Worm (Caenorhabditis elegans): Measurements from ENCODE around the gene cal-4.

Gene cal-4

DNA sequence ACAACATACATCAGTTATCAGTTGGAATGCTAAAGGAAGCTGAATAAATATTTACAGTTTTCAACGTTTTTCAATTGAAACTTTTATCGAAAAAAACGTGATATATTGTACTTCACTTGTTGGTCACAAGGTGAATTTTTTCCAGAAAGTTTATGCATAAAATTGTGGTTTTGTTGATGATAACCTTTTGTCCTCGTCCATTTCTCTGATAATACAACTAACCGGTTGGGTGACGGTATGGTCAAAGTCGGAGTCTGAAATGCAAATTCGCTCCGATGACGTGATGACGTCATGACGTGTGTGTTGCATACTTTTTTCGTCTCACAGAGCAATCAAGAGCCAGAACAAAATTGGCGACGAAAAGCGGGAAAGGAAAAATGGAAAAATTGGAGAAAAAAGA lies 9.8 kb upstream of the cal-4 start:
- TF ChIP-seq tra-4 (tag; optimal IDR thresholded peaks at IDR 0.05): no peak
- no peak for TF ChIP-seq F13C5.2 (tag; optimal IDR thresholded peaks at IDR 0.05)
- TF ChIP-seq tbx-11 (GFP tag; IDR thresholded peaks at IDR 0.05): no peak
- TF ChIP-seq B0310.2 (tag; optimal IDR thresholded peaks at IDR 0.05): no peak
- TF ChIP-seq hmbx-1 (tag; optimal IDR thresholded peaks at IDR 0.05): no peak
- TF ChIP-seq ama-1 (optimal IDR thresholded peaks at IDR 0.05): no peak
- no peak for TF ChIP-seq scrt-1 (GFP tag; IDR thresholded peaks at IDR 0.05)
- no peak for TF ChIP-seq pes-1 (GFP tag; IDR thresholded peaks at IDR 0.05)
- no peak for TF ChIP-seq ceh-36 (tag; optimal IDR thresholded peaks at IDR 0.05)
- no peak for TF ChIP-seq flt-1 (GFP tag; IDR thresholded peaks at IDR 0.05)
- TF ChIP-seq hnd-1 (tag; optimal IDR thresholded peaks at IDR 0.05): no peak
- TF ChIP-seq ceh-13 (GFP tag; optimal IDR thresholded peaks at IDR 0.05): no peak
- TF ChIP-seq sea-1 (GFP tag; conservative IDR thresholded peaks at IDR 0.05): no peak
- no peak for TF ChIP-seq ets-7 (tag; optimal IDR thresholded peaks at IDR 0.05)
- no peak for TF ChIP-seq tbx-37 (GFP tag; conservative IDR thresholded peaks at IDR 0.05)
- TF ChIP-seq aly-1 (tag; optimal IDR thresholded peaks at IDR 0.05): no peak

DNA sequence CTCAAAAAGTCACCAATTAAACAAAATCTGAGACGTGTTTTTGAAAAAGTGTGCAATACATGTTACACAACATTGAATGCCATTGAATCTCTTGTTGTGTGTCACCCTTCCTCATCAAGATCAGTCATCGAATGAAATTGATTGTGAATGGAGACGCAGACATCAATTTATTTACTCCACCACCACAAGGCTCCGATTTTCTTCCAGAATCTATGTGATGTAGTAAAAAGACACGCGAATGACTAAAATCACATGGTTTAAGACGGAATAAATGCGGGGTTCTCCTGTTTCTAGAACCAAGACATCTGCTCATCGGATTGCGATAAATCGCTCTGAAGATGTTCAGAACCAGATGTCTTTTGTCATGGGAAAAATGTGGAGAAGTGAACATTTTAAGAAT lies 8.5 kb upstream of the cal-4 start:
- TF ChIP-seq ama-1 (optimal IDR thresholded peaks at IDR 0.05) (no peak), sea-1 (GFP tag; conservative IDR thresholded peaks at IDR 0.05) (no peak), ceh-36 (tag; optimal IDR thresholded peaks at IDR 0.05) (no peak), tbx-37 (GFP tag; conservative IDR thresholded peaks at IDR 0.05) (no peak), scrt-1 (GFP tag; IDR thresholded peaks at IDR 0.05) (no peak), pes-1 (GFP tag; IDR thresholded peaks at IDR 0.05) (no peak), tbx-11 (GFP tag; IDR thresholded peaks at IDR 0.05) (no peak), F13C5.2 (tag; optimal IDR thresholded peaks at IDR 0.05) (no peak), hmg-4 (GFP tag; optimal IDR thresholded peaks at IDR 0.05) (no peak), aly-1 (tag; optimal IDR thresholded peaks at IDR 0.05) (no peak), flt-1 (GFP tag; IDR thresholded peaks at IDR 0.05) (no peak), hnd-1 (tag; optimal IDR thresholded peaks at IDR 0.05) (no peak), B0310.2 (tag; optimal IDR thresholded peaks at IDR 0.05) (no peak)

DNA sequence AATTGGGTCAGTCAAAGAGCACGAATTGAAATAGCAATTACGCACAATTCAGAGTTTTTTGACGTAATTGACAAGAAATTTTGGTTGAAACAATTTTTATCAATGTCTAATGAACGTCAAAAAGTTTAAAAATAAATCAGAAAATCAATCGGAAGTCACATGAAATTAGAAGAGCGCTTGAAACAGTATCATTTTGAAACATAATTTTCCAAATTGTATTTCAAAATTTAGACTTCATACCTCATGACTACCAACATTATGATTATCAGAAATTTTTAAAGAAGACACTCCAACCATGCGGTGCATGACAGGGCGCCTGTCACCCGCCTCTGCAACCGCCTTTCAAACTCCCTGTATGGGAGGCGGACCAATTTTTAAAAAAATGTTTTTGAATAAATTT lies 7.9 kb upstream of the cal-4 start:
- TF ChIP-seq hnd-1 (tag; optimal IDR thresholded peaks at IDR 0.05) (no peak), tbx-37 (GFP tag; conservative IDR thresholded peaks at IDR 0.05) (no peak), ceh-13 (GFP tag; optimal IDR thresholded peaks at IDR 0.05) (no peak), scrt-1 (GFP tag; IDR thresholded peaks at IDR 0.05) (no peak), B0310.2 (tag; optimal IDR thresholded peaks at IDR 0.05) (no peak), sea-1 (GFP tag; conservative IDR thresholded peaks at IDR 0.05) (no peak), ceh-36 (tag; optimal IDR thresholded peaks at IDR 0.05) (no peak), ets-7 (tag; optimal IDR thresholded peaks at IDR 0.05) (no peak), aly-1 (tag; optimal IDR thresholded peaks at IDR 0.05) (no peak), flt-1 (GFP tag; IDR thresholded peaks at IDR 0.05) (no peak), tra-4 (tag; optimal IDR thresholded peaks at IDR 0.05) (no peak), ama-1 (optimal IDR thresholded peaks at IDR 0.05) (no peak)

DNA sequence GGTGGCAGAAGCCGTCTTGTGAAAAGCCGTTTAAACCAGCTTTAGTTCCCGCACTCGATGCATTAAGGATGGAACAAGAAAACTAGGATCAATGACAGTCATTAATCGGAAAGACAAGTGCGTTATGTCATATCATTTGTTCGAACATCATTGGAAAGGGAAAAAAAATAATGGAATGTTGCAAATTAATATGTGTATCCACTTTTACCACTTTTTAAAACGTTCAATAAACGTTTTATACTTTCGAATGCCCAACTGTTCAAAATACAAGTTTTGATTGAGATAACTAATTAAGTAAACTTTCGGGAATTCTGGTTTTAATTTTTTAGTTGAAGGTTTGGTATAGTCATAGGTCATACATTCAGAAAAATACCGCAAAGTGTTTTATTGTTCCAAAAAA lies 6.1 kb upstream of the cal-4 start, which contains the start of gene C02F4.4:
C02F4.4 (minus strand) TSS at position 101 of the 400 bp plus-strand sequence.
- TF ChIP-seq tra-4 (tag; optimal IDR thresholded peaks at IDR 0.05) (no peak), F13C5.2 (tag; optimal IDR thresholded peaks at IDR 0.05) (no peak), scrt-1 (GFP tag; IDR thresholded peaks at IDR 0.05) (no peak), pes-1 (GFP tag; IDR thresholded peaks at IDR 0.05) (no peak)

DNA sequence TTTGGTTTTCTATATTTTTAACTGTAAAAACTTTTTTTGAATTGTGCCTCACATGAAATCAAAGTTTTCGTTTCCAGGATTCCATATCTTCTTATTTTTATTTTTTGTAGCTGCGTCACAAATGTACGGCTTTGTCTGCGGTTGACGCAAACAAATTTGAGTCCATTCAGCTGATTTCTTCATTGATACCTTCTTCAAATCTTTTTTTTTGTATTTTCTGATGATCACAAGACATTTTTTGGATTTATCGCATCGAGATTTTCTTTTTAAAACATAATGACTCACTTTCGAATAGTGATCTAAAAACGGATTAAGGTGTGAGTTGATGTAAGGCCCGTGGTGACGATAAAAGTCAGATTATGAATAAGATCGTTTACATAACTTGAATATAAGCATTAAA lies 2.6 kb upstream of the cal-4 start:
- no peak for TF ChIP-seq hnd-1 (tag; optimal IDR thresholded peaks at IDR 0.05)
- TF ChIP-seq sea-1 (GFP tag; conservative IDR thresholded peaks at IDR 0.05): no peak
- TF ChIP-seq tra-4 (tag; optimal IDR thresholded peaks at IDR 0.05): no peak
- TF ChIP-seq scrt-1 (GFP tag; IDR thresholded peaks at IDR 0.05): no peak
- TF ChIP-seq ceh-13 (GFP tag; optimal IDR thresholded peaks at IDR 0.05): no peak
- no peak for TF ChIP-seq ama-1 (optimal IDR thresholded peaks at IDR 0.05)
- TF ChIP-seq hmbx-1 (tag; optimal IDR thresholded peaks at IDR 0.05): no peak
- no peak for TF ChIP-seq F13C5.2 (tag; optimal IDR thresholded peaks at IDR 0.05)

DNA sequence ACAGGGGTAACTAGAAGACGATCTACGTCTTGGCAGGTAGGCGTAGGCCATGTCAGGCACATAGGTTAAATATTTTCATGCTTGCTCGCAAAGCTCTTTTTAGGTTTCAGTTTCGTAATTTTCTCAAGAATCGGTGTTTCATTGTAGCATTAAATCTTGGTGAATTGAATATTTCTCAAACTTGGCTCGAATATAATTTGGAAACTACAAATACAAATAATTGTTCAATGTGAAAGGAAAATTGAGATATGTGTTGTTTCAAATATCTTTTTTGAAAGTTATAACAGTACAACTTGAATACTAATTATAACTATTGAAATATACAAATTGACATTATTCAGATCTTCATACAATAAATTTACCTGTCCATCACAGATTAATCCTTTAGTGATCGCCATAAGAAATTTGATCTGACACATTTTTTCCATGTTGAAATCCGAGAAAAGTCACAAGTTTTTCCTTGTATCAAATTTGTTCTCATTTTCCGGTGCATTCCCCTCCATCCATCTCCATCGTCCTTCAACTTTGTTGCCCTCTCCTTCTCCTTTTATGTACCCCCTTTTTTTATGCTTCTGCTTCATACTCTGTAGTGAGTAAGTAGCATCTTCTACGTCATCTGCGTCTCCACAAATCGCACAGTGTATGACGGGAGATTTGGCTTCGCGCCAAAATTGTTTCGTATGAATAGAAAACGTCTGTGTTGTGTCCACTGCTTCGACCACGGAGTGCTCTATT lies 3.1 kb downstream of the cal-4 start, which contains the start of gene C02F4.5:
C02F4.5 (minus strand) TSS at position 51 of the 735 bp plus-strand sequence.
- TF ChIP-seq tra-4 (tag; optimal IDR thresholded peaks at IDR 0.05) (no peak), B0310.2 (tag; optimal IDR thresholded peaks at IDR 0.05) (no peak), tbx-37 (GFP tag; conservative IDR thresholded peaks at IDR 0.05) (no peak), pes-1 (GFP tag; IDR thresholded peaks at IDR 0.05) (no peak), ama-1 (optimal IDR thresholded peaks at IDR 0.05) (no peak), hnd-1 (tag; optimal IDR thresholded peaks at IDR 0.05) (no peak), sea-1 (GFP tag; conservative IDR thresholded peaks at IDR 0.05) (no peak), aly-1 (tag; optimal IDR thresholded peaks at IDR 0.05) (no peak), ceh-13 (GFP tag; optimal IDR thresholded peaks at IDR 0.05) (no peak), tbx-11 (GFP tag; IDR thresholded peaks at IDR 0.05) (no peak), flt-1 (GFP tag; IDR thresholded peaks at IDR 0.05) (no peak), ceh-36 (tag; optimal IDR thresholded peaks at IDR 0.05) (no peak), hmbx-1 (tag; optimal IDR thresholded peaks at IDR 0.05) (no peak), scrt-1 (GFP tag; IDR thresholded peaks at IDR 0.05) (no peak), hmg-4 (GFP tag; optimal IDR thresholded peaks at IDR 0.05) (no peak), ets-7 (tag; optimal IDR thresholded peaks at IDR 0.05) (no peak), F13C5.2 (tag; optimal IDR thresholded peaks at IDR 0.05) (no peak)

DNA sequence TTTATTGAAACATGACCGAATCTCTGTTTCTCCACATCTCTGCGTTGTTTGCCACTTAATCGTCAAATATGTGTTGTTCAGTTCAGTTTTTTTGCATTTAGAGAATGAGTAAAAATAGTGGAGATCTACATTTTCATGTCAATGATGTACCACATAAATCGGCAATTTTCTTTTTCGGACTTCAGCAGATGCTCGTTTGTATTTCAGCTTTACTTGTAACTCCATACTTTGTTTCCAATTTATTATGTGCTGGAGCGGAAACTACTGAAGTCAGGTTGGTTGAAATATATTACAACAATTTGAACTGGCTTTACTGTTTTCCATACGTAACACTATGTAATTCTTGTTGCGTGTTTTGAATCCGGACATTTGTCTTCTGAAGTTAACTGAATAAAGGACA lies 9.4 kb downstream of the cal-4 start, which contains the start of gene T07G12.2:
T07G12.2 (plus strand) TSS at position 62 of the 400 bp plus-strand sequence.
- TF ChIP-seq hnd-1 (tag; optimal IDR thresholded peaks at IDR 0.05) (no peak), F13C5.2 (tag; optimal IDR thresholded peaks at IDR 0.05) (no peak), ets-7 (tag; optimal IDR thresholded peaks at IDR 0.05) (no peak), ceh-36 (tag; optimal IDR thresholded peaks at IDR 0.05) (no peak), sea-1 (GFP tag; conservative IDR thresholded peaks at IDR 0.05) (no peak), tra-4 (tag; optimal IDR thresholded peaks at IDR 0.05) (no peak), pes-1 (GFP tag; IDR thresholded peaks at IDR 0.05) (no peak), tbx-11 (GFP tag; IDR thresholded peaks at IDR 0.05) (no peak), aly-1 (tag; optimal IDR thresholded peaks at IDR 0.05) (no peak), flt-1 (GFP tag; IDR thresholded peaks at IDR 0.05) (no peak), ama-1 (optimal IDR thresholded peaks at IDR 0.05) (no peak), ceh-13 (GFP tag; optimal IDR thresholded peaks at IDR 0.05) (no peak), hmg-4 (GFP tag; optimal IDR thresholded peaks at IDR 0.05) (no peak), tbx-37 (GFP tag; conservative IDR thresholded peaks at IDR 0.05) (no peak), B0310.2 (tag; optimal IDR thresholded peaks at IDR 0.05) (no peak), hmbx-1 (tag; optimal IDR thresholded peaks at IDR 0.05) (no peak), scrt-1 (GFP tag; IDR thresholded peaks at IDR 0.05) (no peak)
